Comparison of ENCODE assay signal across 7 worm cellular contexts in genomic region chrIII:12377198-12377662, ce11.
TF ChIP-seq lines count a peak whose summit lies in the region.

Gene pph-4.2, minus strand, starts transcription at chrIII:12377248.

TF ChIP-seq in whole organism, L1 larva, 84 proteins besides CTCF, POLR2A, EP300 and RAD21 (continues in another document):
- TF ChIP-seq pax-3 (tag; optimal IDR thresholded peaks at IDR 0.05; lab: Kevin White, UChicago) (no peak), rnt-1 (tag; optimal IDR thresholded peaks at IDR 0.05; lab: Kevin White, UChicago) (peak; percentile 57), ceh-82 (tag; optimal IDR thresholded peaks at IDR 0.05; lab: Kevin White, UChicago) (peak in 1 of 3 experiments; percentile 49), unc-98 (GFP tag; IDR thresholded peaks at IDR 0.05; lab: Robert Waterston, UW) (no peak), xbp-1 (tag; optimal IDR thresholded peaks at IDR 0.05; lab: Kevin White, UChicago) (peak; percentile 7), nhr-76 (tag; optimal IDR thresholded peaks at IDR 0.05; lab: Kevin White, UChicago) (no peak), tbx-2 (tag; optimal IDR thresholded peaks at IDR 0.05; lab: Kevin White, UChicago) (peak; percentile 46), lin-35 (GFP tag; optimal IDR thresholded peaks at IDR 0.05; lab: Kevin White, UChicago) (peak; percentile 93 to 96), lin-13 (GFP tag; optimal IDR thresholded peaks at IDR 0.05; lab: Kevin White, UChicago) (peak; percentile 21), efl-1 (optimal IDR thresholded peaks at IDR 0.05; lab: Kevin White, UChicago) (peak; percentile 81 to 93), efl-1 (GFP tag; optimal IDR thresholded peaks at IDR 0.05 in 1 of 2; lab: Kevin White, UChicago) (peak; percentile 92 to 99), dsc-1 (tag; optimal IDR thresholded peaks at IDR 0.05; lab: Kevin White, UChicago) (peak; percentile 15), Y116A8C.19 (tag; optimal IDR thresholded peaks at IDR 0.05; lab: Kevin White, UChicago; ENCODE audit: borderline replicate concordance) (no peak)

TF ChIP-seq in whole organism, L2 larva, 48 proteins besides CTCF, POLR2A, EP300 and RAD21:
- TF ChIP-seq lsy-2 (tag; optimal IDR thresholded peaks at IDR 0.05; lab: Kevin White, UChicago) (peak in 1 of 2 experiments; percentile 63), lin-13 (GFP tag; optimal IDR thresholded peaks at IDR 0.05; lab: Kevin White, UChicago) (peak; percentile 7), sem-4 (tag; optimal IDR thresholded peaks at IDR 0.05; lab: Kevin White, UChicago) (peak; percentile 45), C34F6.9 (tag; optimal IDR thresholded peaks at IDR 0.05; lab: Kevin White, UChicago) (peak; percentile 62), ztf-4 (tag; optimal IDR thresholded peaks at IDR 0.05; lab: Kevin White, UChicago) (no peak), unc-55 (GFP tag; optimal IDR thresholded peaks at IDR 0.05; lab: Kevin White, UChicago) (peak; percentile 76), ztf-11 (tag; optimal IDR thresholded peaks at IDR 0.05; lab: Kevin White, UChicago) (no peak), crh-2 (tag; optimal IDR thresholded peaks at IDR 0.05; lab: Kevin White, UChicago) (peak; percentile 1), ceh-82 (tag; optimal IDR thresholded peaks at IDR 0.05; lab: Kevin White, UChicago) (no peak), gmeb-1 (tag; optimal IDR thresholded peaks at IDR 0.05; lab: Kevin White, UChicago) (peak; percentile 92), nhr-77 (tag; optimal IDR thresholded peaks at IDR 0.05; lab: Kevin White, UChicago) (no peak)

TF ChIP-seq in whole organism, L3 larva, 47 proteins besides CTCF, POLR2A, EP300 and RAD21:
- TF ChIP-seq ZK546.5 (tag; optimal IDR thresholded peaks at IDR 0.05; lab: Kevin White, UChicago) = no peak
- no peak for TF ChIP-seq mdl-1 (tag; optimal IDR thresholded peaks at IDR 0.05; lab: Kevin White, UChicago)
- peak; percentile 53 for TF ChIP-seq pha-4 (tag; optimal IDR thresholded peaks at IDR 0.05; lab: Kevin White, UChicago)
- no peak for TF ChIP-seq ceh-9 (tag; optimal IDR thresholded peaks at IDR 0.05; lab: Kevin White, UChicago)
- TF ChIP-seq ztf-11 (tag; optimal IDR thresholded peaks at IDR 0.05; lab: Kevin White, UChicago) = no peak
- peak; percentile 65 for TF ChIP-seq nfya-1 (tag; optimal IDR thresholded peaks at IDR 0.05; lab: Kevin White, UChicago; ENCODE audit: insufficient read depth)
- TF ChIP-seq elt-1 (tag; optimal IDR thresholded peaks at IDR 0.05; lab: Kevin White, UChicago) = no peak
- peak; percentile 59 for TF ChIP-seq lin-15B (tag; optimal IDR thresholded peaks at IDR 0.05; lab: Kevin White, UChicago)
- TF ChIP-seq nhr-23 (tag; optimal IDR thresholded peaks at IDR 0.05; lab: Kevin White, UChicago) = peak; percentile 7

TF ChIP-seq in whole organism, L4 larva, 104 proteins besides CTCF, POLR2A, EP300 and RAD21 (continues in another document):
- no peak for TF ChIP-seq ceh-20 (GFP tag; IDR thresholded peaks at IDR 0.05; lab: Robert Waterston, UW)
- no peak for TF ChIP-seq mep-1 (tag; optimal IDR thresholded peaks at IDR 0.05; lab: Kevin White, UChicago)
- no peak for TF ChIP-seq ceh-44 (GFP tag; IDR thresholded peaks at IDR 0.05; lab: Robert Waterston, UW)
- no peak for TF ChIP-seq ceh-82 (tag; optimal IDR thresholded peaks at IDR 0.05; lab: Kevin White, UChicago)
- TF ChIP-seq nhr-25 (tag; optimal IDR thresholded peaks at IDR 0.05; lab: Kevin White, UChicago; ENCODE audit: borderline replicate concordance, insufficient read depth) = no peak
- TF ChIP-seq tra-1 (GFP tag; IDR thresholded peaks at IDR 0.05; lab: Robert Waterston, UW) = no peak
- peak; percentile 16 for TF ChIP-seq dve-1 (tag; optimal IDR thresholded peaks at IDR 0.05; lab: Kevin White, UChicago; ENCODE audit: insufficient read depth)
- peak; percentile 91 for TF ChIP-seq lin-38 (GFP tag; IDR thresholded peaks at IDR 0.05; lab: Robert Waterston, UW)
- TF ChIP-seq daf-12 (tag; optimal IDR thresholded peaks at IDR 0.05; lab: Kevin White, UChicago) = no peak
- TF ChIP-seq R02D3.7 (tag; optimal IDR thresholded peaks at IDR 0.05; lab: Kevin White, UChicago) = no peak
- no peak for TF ChIP-seq snpc-1.2 (GFP tag; IDR thresholded peaks at IDR 0.05; lab: Robert Waterston, UW)
- no peak for TF ChIP-seq dmd-9 (GFP tag; IDR thresholded peaks at IDR 0.05; lab: Robert Waterston, UW)
- TF ChIP-seq nhr-6 (tag; optimal IDR thresholded peaks at IDR 0.05; lab: Kevin White, UChicago) = no peak
- TF ChIP-seq nhr-237 (tag; optimal IDR thresholded peaks at IDR 0.05; lab: Kevin White, UChicago) = no peak
- no peak for TF ChIP-seq lin-15B (tag; optimal IDR thresholded peaks at IDR 0.05; lab: Kevin White, UChicago)
- no peak for TF ChIP-seq D1046.2 (GFP tag; IDR thresholded peaks at IDR 0.05; lab: Robert Waterston, UW)

TF ChIP-seq in whole organism, late embryonic, 69 proteins besides CTCF, POLR2A, EP300 and RAD21:
- TF ChIP-seq sdc-2 (tag; optimal IDR thresholded peaks at IDR 0.05; lab: Kevin White, UChicago) (no peak), nfya-1 (tag; optimal IDR thresholded peaks at IDR 0.05; lab: Kevin White, UChicago) (peak; percentile 9)

TF ChIP-seq in whole organism, mixed stage, embryonic, 35 proteins besides CTCF, POLR2A, EP300 and RAD21:
- TF ChIP-seq nhr-237 (tag; optimal IDR thresholded peaks at IDR 0.05; lab: Kevin White, UChicago) (peak; percentile 38), flh-1 (GFP tag; optimal IDR thresholded peaks at IDR 0.05; lab: Kevin White, UChicago) (no peak), lsy-2 (tag; optimal IDR thresholded peaks at IDR 0.05; lab: Kevin White, UChicago) (peak; percentile 29), snpc-4 (tag; optimal IDR thresholded peaks at IDR 0.05; lab: Kevin White, UChicago) (no peak), nhr-2 (tag; optimal IDR thresholded peaks at IDR 0.05; lab: Kevin White, UChicago) (no peak)
TF ChIP-seq in whole organism, mixed stage, embryonic: peak in this region for 2.

TF ChIP-seq in whole organism, young adult, 124 proteins besides CTCF, POLR2A, EP300 and RAD21:
- TF ChIP-seq efl-1 (GFP tag; optimal IDR thresholded peaks at IDR 0.05; lab: Kevin White, UChicago) (peak; percentile 59), ceh-27 (GFP tag; optimal IDR thresholded peaks at IDR 0.05; lab: Kevin White, UChicago) (no peak), lin-35 (GFP tag; optimal IDR thresholded peaks at IDR 0.05; lab: Kevin White, UChicago) (peak in 1 of 3 experiments; percentile 81), F33H1.4 (GFP tag; IDR thresholded peaks at IDR 0.05; lab: Robert Waterston, UW) (no peak), ztf-25 (GFP tag; IDR thresholded peaks at IDR 0.05; lab: Robert Waterston, UW) (no peak), lin-54 (GFP tag; optimal IDR thresholded peaks at IDR 0.05; lab: Kevin White, UChicago) (peak; percentile 81), F22D6.2 (tag; optimal IDR thresholded peaks at IDR 0.05; lab: Kevin White, UChicago) (no peak), dpl-1 (GFP tag; optimal IDR thresholded peaks at IDR 0.05; lab: Kevin White, UChicago) (peak; percentile 41), mcd-1 (GFP tag; IDR thresholded peaks at IDR 0.05; lab: Robert Waterston, UW) (peak; percentile 84)
